Worm (Caenorhabditis elegans) whole organism, L4 larva: Measurements from ENCODE around the gene K08E7.5.

Experiments used
- D1046.2 ChIP-seq: fragments of 200-800 bp; sonication (Bioruptor generic); IDR thresholded peaks from 2 replicates; pipeline ENCODE4 v1.3.6; 2022; ENCODE audit warnings: missing genetic modification characterization, missing compliant biosample characterization
- F37D6.2 ChIP-seq: sonication (generic microtip); optimal IDR thresholded peaks from 2 replicates; lab custom pipeline; 2016; ENCODE audit warnings: mild to moderate bottlenecking, missing genetic modification characterization, missing compliant biosample characterization
- F49E8.2 ChIP-seq: sonication (generic microtip); optimal IDR thresholded peaks from 2 replicates; lab custom pipeline; 2016; ENCODE audit warnings: missing compliant biosample characterization, mild to moderate bottlenecking, missing genetic modification characterization, borderline replicate concordance
- Y5F2A.4 ChIP-seq: fragments of 200-800 bp; sonication (Bioruptor generic); optimal IDR thresholded peaks from 2 replicates; lab custom pipeline; 2018; ENCODE audit warnings: mild to moderate bottlenecking, missing genetic modification characterization, missing compliant biosample characterization
- Y75B8A.6 ChIP-seq: fragments of 200-800 bp; sonication (Bioruptor generic); IDR thresholded peaks from 2 replicates; pipeline ENCODE4 v1.3.6; 2022; ENCODE audit warnings: missing genetic modification reagents, missing genetic modification characterization, missing compliant biosample characterization
- ZK337.2 ChIP-seq: fragments of 200-800 bp; sonication (Bioruptor generic); IDR thresholded peaks from 2 replicates; pipeline ENCODE4 v1.3.6; 2022; ENCODE audit warnings: missing genetic modification reagents, missing genetic modification characterization, missing compliant biosample characterization
- ZK546.5 ChIP-seq, 2 experiments: sonication (generic microtip); optimal IDR thresholded peaks; 2 replicates each; lab custom pipeline; 2017; ENCODE audit warnings: missing biosample characterization in 2 of 2, missing genetic modification characterization in 2 of 2
- aha-1 ChIP-seq: fragments of 150-350 bp; peaks from one replicate; lab custom pipeline; 2014; ENCODE audit warnings: missing biosample characterization, missing genetic modification characterization
- ama-1 ChIP-seq: fragments of 150-350 bp; optimal IDR thresholded peaks from 2 replicates; lab custom pipeline; 2014; ENCODE audit warnings: inconsistent platforms, mixed read lengths
- attf-4 ChIP-seq: sonication (generic microtip); optimal IDR thresholded peaks from 3 replicates; lab custom pipeline; 2017; ENCODE audit warnings: missing biosample characterization, missing genetic modification characterization
- ceh-20 ChIP-seq: fragments of 200-800 bp; sonication (Bioruptor generic); IDR thresholded peaks from 2 replicates; pipeline ENCODE4 v1.3.6; 2022; ENCODE audit warnings: missing genetic modification reagents, missing genetic modification characterization, missing compliant biosample characterization
- ceh-62 ChIP-seq: sonication (generic microtip); optimal IDR thresholded peaks from 2 replicates; lab custom pipeline; 2017; ENCODE audit warnings: missing biosample characterization, missing genetic modification characterization
- ceh-82 ChIP-seq: sonication (generic microtip); optimal IDR thresholded peaks from 2 replicates; lab custom pipeline; 2017; ENCODE audit warnings: missing biosample characterization, missing genetic modification characterization
- ctbp-1 ChIP-seq: fragments of 200-800 bp; sonication (Bioruptor generic); IDR thresholded peaks from 2 replicates; pipeline ENCODE4 v1.3.6; 2022; ENCODE audit warnings: missing genetic modification reagents, missing genetic modification characterization, missing compliant biosample characterization
- daf-19 ChIP-seq: fragments of 200-800 bp; sonication (Bioruptor generic); conservative IDR thresholded peaks from 2 replicates; pipeline ENCODE4 v1.3.6; 2022; ENCODE audit warnings: missing genetic modification characterization, missing compliant biosample characterization
- dmd-6 ChIP-seq: fragments of 200-800 bp; sonication (Bioruptor generic); IDR thresholded peaks from 2 replicates; pipeline ENCODE4 v1.3.6; 2022; ENCODE audit warnings: missing genetic modification reagents, missing genetic modification characterization, missing compliant biosample characterization
- dmd-8 ChIP-seq: fragments of 200-800 bp; sonication (Bioruptor generic); IDR thresholded peaks from 2 replicates; pipeline ENCODE4 v1.3.6; 2022; ENCODE audit warnings: missing genetic modification characterization, missing compliant biosample characterization
- dpl-1 ChIP-seq: fragments of 150-350 bp; optimal IDR thresholded peaks from 2 replicates; lab custom pipeline; 2014; ENCODE audit warnings: missing biosample characterization, missing genetic modification reagents, missing genetic modification characterization
- fkh-10 ChIP-seq: fragments of 150-350 bp; optimal IDR thresholded peaks from 2 replicates; lab custom pipeline; 2014; ENCODE audit warnings: missing biosample characterization, missing genetic modification reagents, missing genetic modification characterization
- hmg-1.1 ChIP-seq: fragments of 200-800 bp; sonication (Bioruptor generic); IDR thresholded peaks from 2 replicates; pipeline ENCODE4 v1.3.6; 2022; ENCODE audit warnings: missing genetic modification reagents, missing genetic modification characterization, missing compliant biosample characterization
- lin-13 ChIP-seq: fragments of 150-350 bp; optimal IDR thresholded peaks from 2 replicates; lab custom pipeline; 2014; ENCODE audit warnings: missing biosample characterization, missing genetic modification reagents, missing genetic modification characterization
- lin-39 ChIP-seq: fragments of 150-350 bp; optimal IDR thresholded peaks from 2 replicates; lab custom pipeline; 2014; ENCODE audit warnings: missing biosample characterization, missing genetic modification reagents, missing genetic modification characterization
- lir-3 ChIP-seq: sonication (generic microtip); optimal IDR thresholded peaks from 2 replicates; lab custom pipeline; 2016; ENCODE audit warnings: mild to moderate bottlenecking, missing genetic modification characterization, missing compliant biosample characterization
- lsy-2 ChIP-seq, 2 experiments: fragments of 150-350 bp in 1 of 2; sonication (generic microtip) in 1 of 2; optimal IDR thresholded peaks; 2 replicates each; lab custom pipeline; 2014 to 2017; ENCODE audit warnings: missing biosample characterization in 2 of 2, missing genetic modification characterization in 2 of 2
- mdl-1 ChIP-seq, 2 experiments: fragments of 150-350 bp in 1 of 2; sonication (generic microtip) in 1 of 2; optimal IDR thresholded peaks; 2 replicates each; lab custom pipeline; 2014 to 2017; ENCODE audit warnings: missing biosample characterization in 2 of 2, missing genetic modification characterization in 2 of 2
- mes-2 ChIP-seq: sonication (generic microtip); optimal IDR thresholded peaks from 2 replicates; lab custom pipeline; 2016; ENCODE audit warnings: missing genotype, mild to moderate bottlenecking, missing genetic modification characterization, missing compliant biosample characterization; ENCODE audit not compliant: poor library complexity, severe bottlenecking
- nhr-111 ChIP-seq: fragments of 200-800 bp; sonication (Bioruptor generic); optimal IDR thresholded peaks from 2 replicates; lab custom pipeline; 2018; ENCODE audit warnings: mild to moderate bottlenecking, missing genetic modification characterization, missing compliant biosample characterization
- nhr-28 ChIP-seq: fragments of 150-350 bp; optimal IDR thresholded peaks from 2 replicates; lab custom pipeline; 2014; ENCODE audit warnings: missing biosample characterization, missing genetic modification characterization
- nhr-48 ChIP-seq: sonication (generic microtip); optimal IDR thresholded peaks from 2 replicates; lab custom pipeline; 2016; ENCODE audit warnings: mild to moderate bottlenecking, missing genetic modification characterization, missing compliant biosample characterization
- nhr-6 ChIP-seq: fragments of 150-350 bp; optimal IDR thresholded peaks from 2 replicates; lab custom pipeline; 2014; ENCODE audit warnings: missing biosample characterization, missing genetic modification characterization
- php-3 ChIP-seq: fragments of 200-800 bp; sonication (Bioruptor generic); IDR thresholded peaks from 2 replicates; pipeline ENCODE4 v1.3.6; 2022; ENCODE audit warnings: missing genetic modification reagents, missing genetic modification characterization, missing compliant biosample characterization
- pqm-1 ChIP-seq: sonication (generic microtip); optimal IDR thresholded peaks from 2 replicates; lab custom pipeline; 2017; ENCODE audit warnings: missing biosample characterization, missing genetic modification characterization
- rbr-2 ChIP-seq: sonication (generic microtip); optimal IDR thresholded peaks from 2 replicates; lab custom pipeline; 2016; ENCODE audit warnings: missing genotype, missing genetic modification characterization, missing compliant biosample characterization
- saeg-2 ChIP-seq: fragments of 200-800 bp; sonication (Bioruptor generic); IDR thresholded peaks from 2 replicates; pipeline ENCODE4 v1.3.6; 2022; ENCODE audit warnings: missing genetic modification reagents, missing genetic modification characterization, missing compliant biosample characterization
- snpc-1.2 ChIP-seq: fragments of 200-800 bp; sonication (Bioruptor generic); IDR thresholded peaks from 2 replicates; pipeline ENCODE4 v1.3.6; 2022; ENCODE audit warnings: missing genetic modification reagents, missing genetic modification characterization, missing compliant biosample characterization
- snpc-4 ChIP-seq: fragments of 150-350 bp; optimal IDR thresholded peaks from 2 replicates; lab custom pipeline; 2014; ENCODE audit warnings: missing biosample characterization, missing genetic modification characterization
- spr-1 ChIP-seq: sonication (generic microtip); optimal IDR thresholded peaks from 2 replicates; lab custom pipeline; 2016; ENCODE audit warnings: mild to moderate bottlenecking, missing genetic modification characterization, missing compliant biosample characterization
- tag-97 ChIP-seq: fragments of 200-800 bp; sonication (Bioruptor generic); IDR thresholded peaks from 2 replicates; pipeline ENCODE4 v1.3.6; 2022; ENCODE audit warnings: missing genetic modification characterization, missing compliant biosample characterization
- unc-130 ChIP-seq: sonication (generic microtip); optimal IDR thresholded peaks from 2 replicates; lab custom pipeline; 2016; ENCODE audit warnings: missing genetic modification reagents, missing genetic modification characterization, missing compliant biosample characterization
- unc-62 ChIP-seq, 3 experiments: fragments of 150-350 bp in 1 of 3; sonication (generic microtip); optimal IDR thresholded peaks in 2 of 3; peaks in 1 of 3; 1 replicate in 1 of 3; 2 replicates in 2 of 3; lab custom pipeline; 2014 to 2017; ENCODE audit warnings: missing biosample characterization in 3 of 3, missing genetic modification characterization in 3 of 3, missing genetic modification reagents in 3 of 3, missing genotype in 1 of 3
- zfp-3 ChIP-seq: fragments of 200-800 bp; sonication (Bioruptor generic); conservative IDR thresholded peaks from 2 replicates; pipeline ENCODE4 v1.3.6; 2022; ENCODE audit warnings: missing genetic modification reagents, missing genetic modification characterization, missing compliant biosample characterization
- zip-2 ChIP-seq: fragments of 150-350 bp; optimal IDR thresholded peaks from 2 replicates; lab custom pipeline; 2014; ENCODE audit warnings: missing biosample characterization, missing genetic modification characterization

The K08E7.5 gene

ce11 chrIV:12570546-12570945 lies 2.6 kb upstream of the K08E7.5 start:
- peak; percentile 20; the same call in 1 of the 2 replicates for TF ChIP-seq dmd-8
- no peak for TF ChIP-seq ceh-62 (tag; lab: Kevin White, UChicago)
- peak; percentile 6 for TF ChIP-seq Y5F2A.4 (GFP tag; lab: Kevin White, UChicago)
- no peak for TF ChIP-seq snpc-1.2 (GFP tag; lab: Robert Waterston, UW)

- TF ChIP-seq ama-1 (lab: Kevin White, UChicago) (no peak), ZK546.5 (tag; optimal IDR thresholded peaks at IDR 0.05; lab: Kevin White, UChicago) (no peak), ctbp-1 (GFP tag; lab: Robert Waterston, UW) (no peak), tag-97 (no peak), lin-39 (tag; lab: Kevin White, UChicago) (no peak), spr-1 (tag; lab: Kevin White, UChicago) (no peak), zip-2 (tag; lab: Kevin White, UChicago) (no peak), F49E8.2 (no peak), F37D6.2 (tag; lab: Kevin White, UChicago) (no peak), lin-13 (GFP tag; lab: Kevin White, UChicago) (no peak), pqm-1 (no peak), snpc-1.2 (GFP tag; lab: Robert Waterston, UW) (no peak), lir-3 (tag; lab: Kevin White, UChicago) (no peak), lsy-2 (tag; optimal IDR thresholded peaks at IDR 0.05; lab: Kevin White, UChicago) (no peak), ceh-20 (GFP tag; lab: Robert Waterston, UW) (no peak), D1046.2 (GFP tag; lab: Robert Waterston, UW) (no peak)
Observed at ce11 chrIV:12571047-12571446, 2.1 kb upstream of the K08E7.5 start, which contains the start of gene K08E7.4. TSS of gene K08E7.4 (minus strand) at chrIV:12571147.

- no peak for TF ChIP-seq daf-19 (GFP tag; lab: Robert Waterston, UW)
- TF ChIP-seq zfp-3 = no peak
- TF ChIP-seq mes-2 (tag; lab: Kevin White, UChicago) = no peak
- peak; percentile 92 for TF ChIP-seq aha-1
- TF ChIP-seq fkh-10 = no peak
Observed at ce11 chrIV:12574265-12574664, 1.1 kb downstream of the K08E7.5 start.

ce11 chrIV:12581046-12581445 lies 7.9 kb downstream of the K08E7.5 start, which contains the start of gene K08E7.6:
TSS of gene K08E7.6 (minus strand) at chrIV:12581146.
- no peak for TF ChIP-seq attf-4 (tag; lab: Kevin White, UChicago)
- TF ChIP-seq unc-62 (GFP tag; optimal IDR thresholded peaks at IDR 0.05 in 1 of 2; lab: Kevin White, UChicago) = peak in 1 of 2 experiments; percentile 37
- TF ChIP-seq unc-62 (tag; optimal IDR thresholded peaks at IDR 0.05; lab: Kevin White, UChicago) = no peak

ce11 chrIV:12583181-12583580 lies 10.0 kb downstream of the K08E7.5 start:
- TF ChIP-seq hmg-1.1 (GFP tag; lab: Robert Waterston, UW) (0 out of 2 replicates have a peak, but pooled peaks have one; percentile 14), rbr-2 (peak; percentile 54), ctbp-1 (GFP tag; lab: Robert Waterston, UW) (no peak), aha-1 (peak; percentile 88), fkh-10 (peak; percentile 46), ZK337.2 (GFP tag; lab: Robert Waterston, UW) (no peak), unc-130 (GFP tag; lab: Kevin White, UChicago) (no peak), Y75B8A.6 (GFP tag; lab: Robert Waterston, UW) (no peak), lsy-2 (tag; optimal IDR thresholded peaks at IDR 0.05; lab: Kevin White, UChicago) (peak in 1 of 2 experiments; percentile 42)

ce11 chrIV:12584146-12584545 lies 11.0 kb downstream of the K08E7.5 start:
- TF ChIP-seq mes-2 (tag; lab: Kevin White, UChicago) (peak; percentile 24), saeg-2 (GFP tag; lab: Robert Waterston, UW) (no peak), dmd-8 (no peak), php-3 (no peak), snpc-4 (tag; lab: Kevin White, UChicago) (no peak), ceh-62 (tag; lab: Kevin White, UChicago) (no peak), dmd-6 (no peak), nhr-111 (no peak), mdl-1 (tag; optimal IDR thresholded peaks at IDR 0.05; lab: Kevin White, UChicago) (peak in 1 of 2 experiments; percentile 2), lin-13 (GFP tag; lab: Kevin White, UChicago) (no peak), ceh-82 (no peak), nhr-28 (no peak), dpl-1 (GFP tag; lab: Kevin White, UChicago) (no peak), hmg-1.1 (GFP tag; lab: Robert Waterston, UW) (peak; percentile 46; the same call in 1 of the 2 replicates), nhr-48 (tag; lab: Kevin White, UChicago) (no peak), nhr-6 (no peak), Y5F2A.4 (GFP tag; lab: Kevin White, UChicago) (no peak), lsy-2 (tag; optimal IDR thresholded peaks at IDR 0.05; lab: Kevin White, UChicago) (peak in 1 of 2 experiments; percentile 44)
